Fruit fly (Drosophila melanogaster): Measurements from ENCODE around the gene CG42564.

CG42564 gene

dm6 chr3R:6341668-6342067 is 32.6 kb upstream of the CG42564 start, which contains the start of gene CG17917:
Gene CG17917 (plus strand): TSS chr3R:6341968.
- no peak for TF ChIP-seq NFAT (GFP tag; IDR thresholded peaks at IDR 0.05)
- no peak for TF ChIP-seq YL-1 (GFP tag; optimal IDR thresholded peaks at IDR 0.05)
- TF ChIP-seq zf30C (GFP tag; optimal IDR thresholded peaks at IDR 0.05): no peak
- TF ChIP-seq unc-4 (GFP tag; IDR thresholded peaks at IDR 0.05; ENCODE audit: partially characterized antibody): no peak
- TF ChIP-seq bigmax (GFP tag; optimal IDR thresholded peaks at IDR 0.05): no peak
- TF ChIP-seq mirr (GFP tag; optimal IDR thresholded peaks at IDR 0.05): no peak
- TF ChIP-seq CG12104 (GFP tag; optimal IDR thresholded peaks at IDR 0.05): no peak
- no peak for TF ChIP-seq h (optimal IDR thresholded peaks at IDR 0.05)
- no peak for TF ChIP-seq CG12071 (GFP tag; optimal IDR thresholded peaks at IDR 0.05)
- TF ChIP-seq C15 (GFP tag; IDR thresholded peaks at IDR 0.05): no peak
- no peak for TF ChIP-seq gce (GFP tag; IDR thresholded peaks at IDR 0.05)

DNA sequence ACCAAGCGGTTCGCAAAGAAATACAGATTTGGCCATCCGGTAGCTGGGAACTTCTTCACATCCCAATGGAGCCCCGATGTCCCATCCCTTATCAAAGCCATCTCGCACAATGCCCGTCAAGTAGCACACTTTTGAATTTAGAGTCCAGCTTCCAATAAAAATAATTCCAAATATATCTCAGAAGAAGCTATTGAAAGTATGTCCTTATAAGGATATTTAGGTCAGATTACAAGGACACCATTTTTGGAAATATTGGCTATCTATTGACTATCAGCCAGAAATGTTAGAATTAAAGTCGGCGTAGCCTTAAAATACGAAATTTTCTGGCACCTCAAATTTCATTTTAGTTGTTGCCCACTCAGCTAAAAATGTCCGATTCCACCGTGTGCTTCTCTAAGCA is 31.6 kb upstream of the CG42564 start, which contains the start of gene CG10298:
CG10298 (plus strand) TSS at position 301 of the 400 bp plus-strand sequence.
- no peak for TF ChIP-seq CG3163 (GFP tag; optimal IDR thresholded peaks at IDR 0.05)
- TF ChIP-seq CG4424 (GFP tag; optimal IDR thresholded peaks at IDR 0.05): no peak

DNA sequence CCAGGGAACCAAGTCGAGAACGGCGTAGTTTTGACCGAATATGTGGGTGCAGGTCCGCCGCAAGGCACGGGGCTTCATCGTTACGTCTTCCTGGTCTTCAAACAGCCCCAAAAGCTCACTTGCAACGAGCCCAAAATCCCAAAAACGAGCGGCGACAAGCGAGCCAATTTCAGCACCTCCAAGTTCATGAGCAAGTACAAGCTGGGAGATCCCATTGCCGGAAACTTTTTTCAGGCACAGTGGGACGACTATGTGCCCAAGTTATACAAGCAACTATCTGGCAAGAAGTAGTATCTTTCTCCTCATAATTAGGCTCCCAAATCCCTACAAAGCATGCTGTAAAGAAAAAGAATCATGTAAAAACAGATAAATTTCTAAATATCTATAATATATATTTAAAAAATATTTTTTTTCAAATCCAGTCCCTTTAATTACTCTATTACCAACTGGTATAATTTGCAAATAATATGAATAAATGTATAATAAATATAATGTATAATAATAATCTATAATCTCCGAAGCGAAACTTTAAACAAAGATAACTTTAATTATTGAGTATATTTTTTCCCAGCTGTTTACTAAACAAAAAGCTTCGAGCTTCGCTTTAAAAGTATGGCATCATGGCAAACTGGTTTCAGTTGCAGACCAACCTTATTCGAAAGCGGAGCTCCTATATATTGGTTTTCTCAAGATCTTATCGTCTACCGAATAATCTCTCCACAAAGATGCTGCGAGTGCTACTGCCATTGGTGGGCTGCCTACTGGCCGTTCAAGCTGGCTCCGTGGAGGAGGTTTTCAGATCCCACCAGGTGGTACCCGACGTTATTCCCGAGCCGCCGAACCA is 30.7 kb upstream of the CG42564 start, which contains the start of gene CG17919:
CG17919 (plus strand) TSS at position 634 of the 844 bp plus-strand sequence.
- no peak for TF ChIP-seq Sox100B (GFP tag; optimal IDR thresholded peaks at IDR 0.05)
- TF ChIP-seq chinmo (GFP tag; IDR thresholded peaks at IDR 0.05; ENCODE audit: partially characterized antibody): no peak
- TF ChIP-seq Jarid2 (GFP tag; optimal IDR thresholded peaks at IDR 0.05): peak; percentile 36
- no peak for TF ChIP-seq Optix (GFP tag; IDR thresholded peaks at IDR 0.05)
- no peak for TF ChIP-seq Hey (tag; optimal IDR thresholded peaks at IDR 0.05)
- no peak for TF ChIP-seq sna (GFP tag; IDR thresholded peaks at IDR 0.05; ENCODE audit: partially characterized antibody)
- peak; percentile 9 for TF ChIP-seq CG12391 (tag; optimal IDR thresholded peaks at IDR 0.05)
- peak; percentile 1 for TF ChIP-seq phol (tag; optimal IDR thresholded peaks at IDR 0.05)
- TF ChIP-seq disco-r (GFP tag; optimal IDR thresholded peaks at IDR 0.05): no peak
- no peak for TF ChIP-seq Ets65A (GFP tag)
- no peak for TF ChIP-seq mirr (GFP tag; optimal IDR thresholded peaks at IDR 0.05)
- no peak for TF ChIP-seq CG6791 (GFP tag; IDR thresholded peaks at IDR 0.05; ENCODE audit: partially characterized antibody)
- no peak for TF ChIP-seq cato (GFP tag; optimal IDR thresholded peaks at IDR 0.05; ENCODE audit: borderline replicate concordance)
- peak; percentile 6 for TF ChIP-seq Sox102F (GFP tag; optimal IDR thresholded peaks at IDR 0.05)
- TF ChIP-seq Myb (GFP tag; optimal IDR thresholded peaks at IDR 0.05): no peak
- no peak for TF ChIP-seq psq (GFP tag; optimal IDR thresholded peaks at IDR 0.05)
- TF ChIP-seq pfk (GFP tag; optimal IDR thresholded peaks at IDR 0.05): no peak
- TF ChIP-seq CG10654 (GFP tag; optimal IDR thresholded peaks at IDR 0.05): no peak
- no peak for TF ChIP-seq CG34376 (GFP tag; optimal IDR thresholded peaks at IDR 0.05)
- no peak for TF ChIP-seq CG10366 (GFP tag; IDR thresholded peaks at IDR 0.05)
- no peak for TF ChIP-seq CG1647 (GFP tag; optimal IDR thresholded peaks at IDR 0.05)
- no peak for TF ChIP-seq toy (GFP tag; IDR thresholded peaks at IDR 0.05)
- no peak for TF ChIP-seq ranshi (GFP tag; IDR thresholded peaks at IDR 0.05)
- no peak for TF ChIP-seq CG4617 (GFP tag; optimal IDR thresholded peaks at IDR 0.05; ENCODE audit: borderline replicate concordance)
- TF ChIP-seq CG14014 (GFP tag; IDR thresholded peaks at IDR 0.05): no peak
- TF ChIP-seq sr (GFP tag; IDR thresholded peaks at IDR 0.05): no peak
- no peak for TF ChIP-seq slp2 (GFP tag; optimal IDR thresholded peaks at IDR 0.05)
- TF ChIP-seq Bdp1 (GFP tag; optimal IDR thresholded peaks at IDR 0.05): no peak
- no peak for TF ChIP-seq CG6813 (GFP tag; optimal IDR thresholded peaks at IDR 0.05)
- TF ChIP-seq CG43689 (GFP tag; IDR thresholded peaks at IDR 0.05): no peak
- TF ChIP-seq bowl (GFP tag; IDR thresholded peaks at IDR 0.05): no peak
- TF ChIP-seq CG13894 (tag; optimal IDR thresholded peaks at IDR 0.05): peak; percentile 7
- peak in 1 of 2 experiments; percentile 57 for TF ChIP-seq Hr51 (GFP tag; optimal IDR thresholded peaks at IDR 0.05)
- TF ChIP-seq cg (GFP tag; optimal IDR thresholded peaks at IDR 0.05): no peak
- no peak for TF ChIP-seq Dfd (GFP tag; optimal IDR thresholded peaks at IDR 0.05)

Measured in whole organism, embryonic.